Fruit fly (Drosophila melanogaster): ENCODE measurements around the gene CG13055.

Gene CG13055

DNA sequence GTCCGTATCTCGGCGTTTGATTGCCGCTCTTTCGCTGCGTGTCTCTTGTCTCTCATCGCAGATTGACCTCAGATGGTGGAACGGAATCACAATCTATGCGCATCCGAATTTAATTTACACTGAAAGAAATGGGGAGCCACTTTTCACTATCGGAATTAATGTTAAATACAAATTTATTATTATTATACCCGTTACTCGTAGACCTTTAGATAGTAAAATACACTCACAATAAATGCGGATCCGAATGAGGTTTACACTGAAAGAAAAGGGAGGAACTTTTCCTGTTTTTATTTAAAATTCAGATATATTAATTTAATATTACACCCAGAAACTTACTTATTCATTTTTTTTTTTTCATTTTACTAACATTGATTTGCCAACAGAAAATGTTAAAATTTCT is 36.9 kb upstream of the CG13055 start (continued):
- TF ChIP-seq CG10669 (GFP tag; optimal IDR thresholded peaks at IDR 0.05) (peak; percentile 4), CG6163 (GFP tag; IDR thresholded peaks at IDR 0.05) (0 out of 3 replicates have a peak, but pooled peaks have one; percentile 45)

dm6 chr3L:16288322-16288721 is 36.2 kb upstream of the CG13055 start, which contains the start of gene CG13046:
TSS of gene CG13046 (minus strand) at chr3L:16288422.
- no peak for TF ChIP-seq Gug (GFP tag; IDR thresholded peaks at IDR 0.05)
- no peak for TF ChIP-seq vri (GFP tag; optimal IDR thresholded peaks at IDR 0.05)
- no peak for TF ChIP-seq CG9139 (GFP tag; optimal IDR thresholded peaks at IDR 0.05)
- no peak for TF ChIP-seq fd59A (GFP tag; optimal IDR thresholded peaks at IDR 0.05)
- TF ChIP-seq CG7368 (GFP tag; optimal IDR thresholded peaks at IDR 0.05): no peak
- TF ChIP-seq CG11902 (GFP tag; optimal IDR thresholded peaks at IDR 0.05): no peak
- no peak for TF ChIP-seq eg (GFP tag; IDR thresholded peaks at IDR 0.05)
- no peak for TF ChIP-seq Ets21C (GFP tag; optimal IDR thresholded peaks at IDR 0.05)
- no peak for TF ChIP-seq Eip93F (GFP tag; optimal IDR thresholded peaks at IDR 0.05)
- TF ChIP-seq OdsH (GFP tag; optimal IDR thresholded peaks at IDR 0.05): no peak
- no peak for TF ChIP-seq CG16779 (tag; optimal IDR thresholded peaks at IDR 0.05)
- no peak for TF ChIP-seq salr (GFP tag; optimal IDR thresholded peaks at IDR 0.05)
- no peak for TF ChIP-seq CG4318 (GFP tag; optimal IDR thresholded peaks at IDR 0.05)
- TF ChIP-seq Blimp-1 (GFP tag; optimal IDR thresholded peaks at IDR 0.05): no peak
- TF ChIP-seq CG3032 (tag; optimal IDR thresholded peaks at IDR 0.05): no peak

dm6 chr3L:16286258-16286657 is 34.1 kb upstream of the CG13055 start:
- TF ChIP-seq Eip78C (GFP tag): peak; percentile 93
- TF ChIP-seq dac (GFP tag; optimal IDR thresholded peaks at IDR 0.05): no peak
- no peak for TF ChIP-seq Ets21C (GFP tag; optimal IDR thresholded peaks at IDR 0.05)
- TF ChIP-seq CG6792 (GFP tag; optimal IDR thresholded peaks at IDR 0.05): peak; percentile 64
- TF ChIP-seq ss (GFP tag; optimal IDR thresholded peaks at IDR 0.05): peak; percentile 54 to 88
- TF ChIP-seq achi (GFP tag; optimal IDR thresholded peaks at IDR 0.05): peak; percentile 53
- peak; percentile 67 for TF ChIP-seq CG8632 (GFP tag; optimal IDR thresholded peaks at IDR 0.05)
- TF ChIP-seq CG10631 (GFP tag; optimal IDR thresholded peaks at IDR 0.05): peak; percentile 54
- TF ChIP-seq fd85E (GFP tag; optimal IDR thresholded peaks at IDR 0.05): no peak
- peak; percentile 78 for TF ChIP-seq CG1621 (tag; optimal IDR thresholded peaks at IDR 0.05)
- TF ChIP-seq lz (GFP tag; optimal IDR thresholded peaks at IDR 0.05): peak; percentile 24
- peak; percentile 64 for TF ChIP-seq pdm3 (GFP tag; optimal IDR thresholded peaks at IDR 0.05)
- peak; percentile 77 for TF ChIP-seq dsx (GFP tag; optimal IDR thresholded peaks at IDR 0.05; ENCODE audit: poor library complexity, severe bottlenecking)
- TF ChIP-seq cyc (GFP tag; optimal IDR thresholded peaks at IDR 0.05): peak; percentile 3
- peak; percentile 79 for TF ChIP-seq fd59A (GFP tag; optimal IDR thresholded peaks at IDR 0.05)
- no peak for TF ChIP-seq CG6854 (GFP tag; optimal IDR thresholded peaks at IDR 0.05)
- no peak for TF ChIP-seq Blimp-1 (GFP tag; optimal IDR thresholded peaks at IDR 0.05)
- peak; percentile 35 for TF ChIP-seq topi (GFP tag; optimal IDR thresholded peaks at IDR 0.05)
- peak; percentile 47 for TF ChIP-seq CG9139 (GFP tag; optimal IDR thresholded peaks at IDR 0.05)
- peak; percentile 17 for TF ChIP-seq CG11902 (GFP tag; optimal IDR thresholded peaks at IDR 0.05)
- TF ChIP-seq Gug (GFP tag; IDR thresholded peaks at IDR 0.05): no peak
- TF ChIP-seq CG31627 (GFP tag; optimal IDR thresholded peaks at IDR 0.05): peak; percentile 4
- peak; percentile 37 for TF ChIP-seq esn (GFP tag; optimal IDR thresholded peaks at IDR 0.05)
- no peak for TF ChIP-seq Hr38 (GFP tag; optimal IDR thresholded peaks at IDR 0.05)
- TF ChIP-seq vri (GFP tag; optimal IDR thresholded peaks at IDR 0.05): peak; percentile 13
- TF ChIP-seq CG6808 (GFP tag; optimal IDR thresholded peaks at IDR 0.05): peak; percentile 77
- peak; percentile 85 for TF ChIP-seq CG3032 (tag; optimal IDR thresholded peaks at IDR 0.05)
- TF ChIP-seq Hr4 (GFP tag; optimal IDR thresholded peaks at IDR 0.05): no peak
- TF ChIP-seq Sox14 (GFP tag; optimal IDR thresholded peaks at IDR 0.05): peak; percentile 51
- peak; percentile 10 for TF ChIP-seq Smox (GFP tag; optimal IDR thresholded peaks at IDR 0.05)
- TF ChIP-seq net (GFP tag; optimal IDR thresholded peaks at IDR 0.05): peak; percentile 50
- TF ChIP-seq CG11762 (GFP tag; optimal IDR thresholded peaks at IDR 0.05; ENCODE audit: insufficient read depth): peak; percentile 8
- TF ChIP-seq Met (GFP tag; optimal IDR thresholded peaks at IDR 0.05): peak; percentile 19
- peak; percentile 64 for TF ChIP-seq acj6 (GFP tag; optimal IDR thresholded peaks at IDR 0.05)
- no peak for TF ChIP-seq CG8119 (GFP tag; IDR thresholded peaks at IDR 0.05)
- peak; percentile 78 for TF ChIP-seq spab (GFP tag; optimal IDR thresholded peaks at IDR 0.05)
- peak; percentile 87 for TF ChIP-seq Ets96B (tag; optimal IDR thresholded peaks at IDR 0.05)
- TF ChIP-seq CG32006 (GFP tag; optimal IDR thresholded peaks at IDR 0.05): peak; percentile 9

Data from whole organism, prepupa.